Worm (Caenorhabditis elegans): ENCODE data around the gene srh-135.
A peak's percentile ranks its signal among the peaks of the same experiment; 100 is the strongest.

Gene srh-135

DNA sequence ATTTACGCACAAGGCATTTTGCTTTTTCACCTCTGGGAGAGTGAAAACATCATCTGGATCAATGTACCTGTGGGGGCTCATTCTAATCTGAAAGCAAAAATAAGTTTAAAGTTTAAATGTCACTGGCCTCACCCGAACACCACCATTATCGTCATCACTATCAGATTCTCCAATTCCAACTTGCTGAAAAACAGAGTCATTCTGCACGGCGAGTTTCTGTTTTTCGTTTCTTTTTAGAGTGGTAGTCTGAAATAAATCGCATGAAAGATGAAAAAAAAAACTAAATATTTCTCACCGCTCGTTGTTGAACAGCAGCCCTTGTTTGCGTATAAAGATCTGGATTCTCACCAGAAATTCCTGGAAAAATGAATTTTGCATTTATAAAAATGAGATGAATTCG lies 20.2 kb upstream of the srh-135 start (continued):
- TF ChIP-seq ceh-27 (GFP tag; optimal IDR thresholded peaks at IDR 0.05) (no peak), F55B11.4 (tag; optimal IDR thresholded peaks at IDR 0.05; ENCODE audit: borderline replicate concordance, insufficient read depth) (no peak), lin-54 (GFP tag; optimal IDR thresholded peaks at IDR 0.05) (no peak)

- no peak for TF ChIP-seq nfya-1 (tag; optimal IDR thresholded peaks at IDR 0.05; ENCODE audit: borderline replicate concordance, insufficient read depth)
- no peak for TF ChIP-seq fkh-3 (tag; optimal IDR thresholded peaks at IDR 0.05)
- no peak for TF ChIP-seq xnd-1 (tag; optimal IDR thresholded peaks at IDR 0.05)
- no peak for TF ChIP-seq lag-1 (GFP tag; IDR thresholded peaks at IDR 0.05)
- TF ChIP-seq attf-6 (GFP tag; IDR thresholded peaks at IDR 0.05) = no peak
- no peak for TF ChIP-seq ceh-100 (GFP tag; IDR thresholded peaks at IDR 0.05)
- no peak for TF ChIP-seq pha-4 (tag; optimal IDR thresholded peaks at IDR 0.05)
- TF ChIP-seq tbx-9 (tag; optimal IDR thresholded peaks at IDR 0.05; ENCODE audit: borderline replicate concordance) = no peak
- no peak for TF ChIP-seq hmg-1.2 (GFP tag; IDR thresholded peaks at IDR 0.05)
- no peak for TF ChIP-seq rcor-1 (GFP tag; IDR thresholded peaks at IDR 0.05)
- TF ChIP-seq D2030.7 (GFP tag; IDR thresholded peaks at IDR 0.05) = no peak
- no peak for TF ChIP-seq cebp-2 (GFP tag; IDR thresholded peaks at IDR 0.05)
Measured at ce11 chrII:10245612-10246011, 18.7 kb upstream of the srh-135 start.

DNA sequence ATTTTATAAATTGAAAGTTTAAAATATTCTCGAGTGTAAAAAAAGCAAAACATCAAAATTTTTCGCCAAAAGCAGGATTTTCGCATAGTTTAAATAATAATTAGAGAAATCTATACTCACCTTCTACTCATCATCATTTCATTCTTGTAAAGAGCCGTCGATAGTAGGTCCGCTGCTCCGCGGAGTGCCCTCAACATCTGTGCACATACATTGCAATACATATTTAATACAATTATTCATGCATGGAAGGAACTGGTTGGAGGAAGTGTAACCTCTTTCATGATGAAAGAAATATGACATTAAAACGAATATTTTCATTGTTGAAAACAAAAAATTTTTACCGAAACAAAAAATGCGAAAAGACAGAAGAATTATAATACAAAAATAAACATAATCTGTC lies 15.4 kb upstream of the srh-135 start, which contains the start of gene mrps-14:
Gene mrps-14, minus strand, starts transcription at position 197 of the 400 bp plus-strand sequence.
- TF ChIP-seq T07F8.4 (tag; optimal IDR thresholded peaks at IDR 0.05) = no peak
- no peak for TF ChIP-seq madf-10 (tag; optimal IDR thresholded peaks at IDR 0.05)
- TF ChIP-seq sea-2 (GFP tag; IDR thresholded peaks at IDR 0.05) = no peak
- peak; percentile 53 for TF ChIP-seq Y53G8AR.9 (GFP tag; conservative IDR thresholded peaks at IDR 0.05)
- no peak for TF ChIP-seq lag-1 (GFP tag; IDR thresholded peaks at IDR 0.05)
- no peak for TF ChIP-seq mes-4 (tag; optimal IDR thresholded peaks at IDR 0.05)
- peak; percentile 34 for TF ChIP-seq repo-1 (tag; optimal IDR thresholded peaks at IDR 0.05)
- 0 out of 2 replicates have a peak, but pooled peaks have one; percentile 12 for TF ChIP-seq dox-1 (GFP tag; IDR thresholded peaks at IDR 0.05)
- 0 out of 2 replicates have a peak, but pooled peaks have one; percentile 11 for TF ChIP-seq ceh-40 (GFP tag; IDR thresholded peaks at IDR 0.05)
- peak; percentile 70; the same call in 1 of the 2 replicates for TF ChIP-seq hsf-1 (GFP tag; IDR thresholded peaks at IDR 0.05)
- no peak for TF ChIP-seq nhr-27 (tag; optimal IDR thresholded peaks at IDR 0.05)
- no peak for TF ChIP-seq ama-1 (optimal IDR thresholded peaks at IDR 0.05)
- peak in 1 of 2 experiments; percentile 83 for TF ChIP-seq ama-1 (GFP tag; optimal IDR thresholded peaks at IDR 0.05)
- TF ChIP-seq hrde-1 (tag; optimal IDR thresholded peaks at IDR 0.05; ENCODE audit: borderline replicate concordance) = peak; percentile 76
- 0 out of 2 replicates have a peak, but pooled peaks have one; percentile 21 for TF ChIP-seq nfyb-1 (GFP tag; IDR thresholded peaks at IDR 0.05)
- TF ChIP-seq snpc-3.4 (tag; optimal IDR thresholded peaks at IDR 0.05) = peak; percentile 44

ce11 chrII:10239595-10239994 lies 12.7 kb upstream of the srh-135 start, which contains the start of gene mec-15:
mec-15 (minus strand) TSS chrII:10239695.
- TF ChIP-seq F37B4.10 (GFP tag; IDR thresholded peaks at IDR 0.05) (no peak), attf-5 (GFP tag; optimal IDR thresholded peaks at IDR 0.05) (no peak), ztf-25 (GFP tag; IDR thresholded peaks at IDR 0.05) (no peak), K11D2.4 (GFP tag; IDR thresholded peaks at IDR 0.05) (no peak), B0336.3 (GFP tag; IDR thresholded peaks at IDR 0.05) (no peak), nfya-2 (GFP tag; IDR thresholded peaks at IDR 0.05) (no peak), F55B11.4 (tag; optimal IDR thresholded peaks at IDR 0.05; ENCODE audit: borderline replicate concordance, insufficient read depth) (no peak), dox-1 (GFP tag; IDR thresholded peaks at IDR 0.05) (no peak), F10E7.11 (tag; optimal IDR thresholded peaks at IDR 0.05) (no peak), akir-1 (GFP tag; optimal IDR thresholded peaks at IDR 0.05) (no peak), sdz-38 (tag; optimal IDR thresholded peaks at IDR 0.05) (no peak), lin-54 (GFP tag; optimal IDR thresholded peaks at IDR 0.05) (no peak), Y56A3A.18 (GFP tag; IDR thresholded peaks at IDR 0.05) (no peak), nhr-80 (tag; optimal IDR thresholded peaks at IDR 0.05) (no peak), athp-1 (tag; optimal IDR thresholded peaks at IDR 0.05) (no peak), ztf-22 (GFP tag; optimal IDR thresholded peaks at IDR 0.05) (no peak)
